Fruit fly (Drosophila melanogaster): Measurements from ENCODE around the gene Nlp.
A peak's percentile ranks its signal among the peaks of the same experiment; 100 is the strongest.

Nlp gene

dm6 chr3R:30022452-30023028 is 18.0 kb downstream of the Nlp start, which contains the start of the genes RpS28a and Axn (continued):
- no peak for TF ChIP-seq CG10654 (GFP tag; optimal IDR thresholded peaks at IDR 0.05)
- TF ChIP-seq CG7745 (tag; optimal IDR thresholded peaks at IDR 0.05): no peak
- no peak for TF ChIP-seq zen (tag; optimal IDR thresholded peaks at IDR 0.05)
- no peak for TF ChIP-seq CG4404 (GFP tag; IDR thresholded peaks at IDR 0.05)
- peak; percentile 76; the same call in 3 of the 4 replicates for TF ChIP-seq Dll (GFP tag; IDR thresholded peaks at IDR 0.05; ENCODE audit: partially characterized antibody)
- TF ChIP-seq CG3838 (GFP tag; optimal IDR thresholded peaks at IDR 0.05): no peak
- no peak for TF ChIP-seq CG6683 (GFP tag; optimal IDR thresholded peaks at IDR 0.05)
- TF ChIP-seq hth (optimal IDR thresholded peaks at IDR 0.05): no peak
- TF ChIP-seq ap (GFP tag; IDR thresholded peaks at IDR 0.05): no peak
- TF ChIP-seq CG5245 (GFP tag; optimal IDR thresholded peaks at IDR 0.05): no peak
- no peak for TF ChIP-seq Tbp (GFP tag; optimal IDR thresholded peaks at IDR 0.05)
- TF ChIP-seq unc-4 (GFP tag; IDR thresholded peaks at IDR 0.05; ENCODE audit: partially characterized antibody): peak; percentile 51; the same call in 1 of the 2 replicates
- no peak for TF ChIP-seq ATbp (GFP tag; optimal IDR thresholded peaks at IDR 0.05)
- no peak for TF ChIP-seq esg (GFP tag; conservative IDR thresholded peaks at IDR 0.05)
- no peak; the same call in 2 of the 3 replicates for TF ChIP-seq vnd (GFP tag; IDR thresholded peaks at IDR 0.05; ENCODE audit: partially characterized antibody)
- no peak for TF ChIP-seq inv (GFP tag; IDR thresholded peaks at IDR 0.05; ENCODE audit: partially characterized antibody)
- peak; percentile 32; the same call in 1 of the 3 replicates for TF ChIP-seq ci (GFP tag; IDR thresholded peaks at IDR 0.05)
- TF ChIP-seq CG9215 (GFP tag; IDR thresholded peaks at IDR 0.05): no peak
- TF ChIP-seq CG10565 (GFP tag; optimal IDR thresholded peaks at IDR 0.05): no peak
- TF ChIP-seq Hsf (GFP tag; optimal IDR thresholded peaks at IDR 0.05): no peak
- TF ChIP-seq cg (GFP tag; optimal IDR thresholded peaks at IDR 0.05): no peak
- no peak for TF ChIP-seq CG11504 (tag; optimal IDR thresholded peaks at IDR 0.05)
- TF ChIP-seq exex (tag; optimal IDR thresholded peaks at IDR 0.05): no peak
- TF ChIP-seq CG31388 (GFP tag; optimal IDR thresholded peaks at IDR 0.05): no peak
- peak; percentile 5 for TF ChIP-seq lilli (GFP tag; optimal IDR thresholded peaks at IDR 0.05)
- no peak for TF ChIP-seq yki (optimal IDR thresholded peaks at IDR 0.05)
- no peak for TF ChIP-seq klu (GFP tag; IDR thresholded peaks at IDR 0.05)
- TF ChIP-seq CG18262 (tag; optimal IDR thresholded peaks at IDR 0.05): no peak
- no peak for TF ChIP-seq Side (GFP tag; optimal IDR thresholded peaks at IDR 0.05)
- no peak for TF ChIP-seq CG13775 (GFP tag; optimal IDR thresholded peaks at IDR 0.05)
- TF ChIP-seq CG9932 (GFP tag; IDR thresholded peaks at IDR 0.05): peak; percentile 65
- no peak for TF ChIP-seq CG31224 (GFP tag; IDR thresholded peaks at IDR 0.05)
- no peak for TF ChIP-seq z (GFP tag; IDR thresholded peaks at IDR 0.05)
- TF ChIP-seq Oaz (GFP tag; IDR thresholded peaks at IDR 0.05): no peak
- TF ChIP-seq CG4328 (GFP tag; optimal IDR thresholded peaks at IDR 0.05): no peak
- TF ChIP-seq CG16813 (GFP tag; IDR thresholded peaks at IDR 0.05; ENCODE audit: partially characterized antibody): no peak; the same call in 2 of the 3 replicates
- no peak for TF ChIP-seq CG11696 (GFP tag; IDR thresholded peaks at IDR 0.05)
- peak; percentile 80 for TF ChIP-seq Sin3A (optimal IDR thresholded peaks at IDR 0.05)
- TF ChIP-seq CG12391 (tag; optimal IDR thresholded peaks at IDR 0.05): no peak
- no peak for TF ChIP-seq repo (GFP tag; optimal IDR thresholded peaks at IDR 0.05)
- TF ChIP-seq CG2678 (tag; optimal IDR thresholded peaks at IDR 0.05): no peak
- TF ChIP-seq CG32532 (GFP tag; IDR thresholded peaks at IDR 0.05): peak; percentile 59
- TF ChIP-seq CG10979 (tag; optimal IDR thresholded peaks at IDR 0.05): peak; percentile 99
- TF ChIP-seq Antp (GFP tag; optimal IDR thresholded peaks at IDR 0.05): no peak
- no peak for TF ChIP-seq Kr (GFP tag; optimal IDR thresholded peaks at IDR 0.05)
- TF ChIP-seq usp (GFP tag; optimal IDR thresholded peaks at IDR 0.05): no peak
- TF ChIP-seq Dbx (GFP tag; IDR thresholded peaks at IDR 0.05): no peak
- TF ChIP-seq grn (GFP tag; optimal IDR thresholded peaks at IDR 0.05): no peak
- no peak for TF ChIP-seq CG2199 (GFP tag; IDR thresholded peaks at IDR 0.05)
- no peak for TF ChIP-seq CG12219 (GFP tag; optimal IDR thresholded peaks at IDR 0.05)
- no peak for TF ChIP-seq Drgx (GFP tag; IDR thresholded peaks at IDR 0.05)
- no peak for TF ChIP-seq Xrp1 (GFP tag; IDR thresholded peaks at IDR 0.05)

Measured in whole organism, embryonic.